Fruit fly (Drosophila melanogaster) whole organism, prepupa: ENCODE results near the gene squ.
A peak's percentile ranks its signal among the peaks of the same experiment; 100 is the strongest.

Source experiments
- Blimp-1 ChIP-seq: fragments of 200-800 bp; sonication (Bioruptor generic); optimal IDR thresholded peaks from 3 replicates; lab custom pipeline; 2017; ENCODE audit warnings: missing biosample characterization, missing genetic modification characterization, mild to moderate bottlenecking, moderate library complexity, missing genetic modification reagents
- CG10631 ChIP-seq: fragments of 200-800 bp; sonication (Bioruptor generic); optimal IDR thresholded peaks from 2 replicates; lab custom pipeline; 2016; ENCODE audit warnings: missing biosample characterization, missing genetic modification characterization
- CG10669 ChIP-seq: fragments of 200-800 bp; sonication (Bioruptor generic); optimal IDR thresholded peaks from 3 replicates; lab custom pipeline; 2018; ENCODE audit warnings: missing biosample characterization, mild to moderate bottlenecking, missing genetic modification characterization, moderate library complexity
- CG11294 ChIP-seq: fragments of 200-800 bp; sonication (Bioruptor generic); IDR thresholded peaks from 2 replicates; pipeline ENCODE4 v1.3.6; 2022; ENCODE audit warnings: missing biosample characterization, missing genetic modification characterization
- CG11762 ChIP-seq: fragments of 200-800 bp; sonication (Bioruptor generic); optimal IDR thresholded peaks from 3 replicates; lab custom pipeline; 2016; ENCODE audit warnings: missing biosample characterization, missing genetic modification characterization; ENCODE audit not compliant: insufficient read depth
- CG11902 ChIP-seq: fragments of 200-800 bp; sonication (Bioruptor generic); optimal IDR thresholded peaks from 3 replicates; lab custom pipeline; 2016; ENCODE audit warnings: missing biosample characterization, missing genetic modification characterization
- CG15336 ChIP-seq: fragments of 200-800 bp; sonication (Bioruptor generic); IDR thresholded peaks from 2 replicates; pipeline ENCODE4 v1.3.6; 2022; ENCODE audit warnings: missing biosample characterization, missing genetic modification characterization
- CG1621 ChIP-seq: fragments of 200-800 bp; sonication (Bioruptor generic); optimal IDR thresholded peaks from 3 replicates; lab custom pipeline; 2018; ENCODE audit warnings: missing biosample characterization, mild to moderate bottlenecking, missing genetic modification characterization
- CG16779 ChIP-seq: fragments of 200-800 bp; sonication (Bioruptor generic); optimal IDR thresholded peaks from 3 replicates; lab custom pipeline; 2017; ENCODE audit warnings: missing biosample characterization, mild to moderate bottlenecking, missing genetic modification characterization
- CG3032 ChIP-seq: fragments of 200-800 bp; optimal IDR thresholded peaks from 2 replicates; lab custom pipeline; 2019; ENCODE audit warnings: missing biosample characterization, mild to moderate bottlenecking, missing genetic modification characterization, moderate library complexity
- CG32006 ChIP-seq: fragments of 200-800 bp; sonication (Bioruptor generic); optimal IDR thresholded peaks from 3 replicates; lab custom pipeline; 2017; ENCODE audit warnings: missing biosample characterization, mild to moderate bottlenecking, missing genetic modification characterization
- CG34406 ChIP-seq: fragments of 200-800 bp; sonication (Bioruptor generic); optimal IDR thresholded peaks from 3 replicates; lab custom pipeline; 2016; ENCODE audit warnings: missing biosample characterization, missing genetic modification characterization
- CG3919 ChIP-seq: fragments of 200-800 bp; sonication (Bioruptor generic); optimal IDR thresholded peaks from 3 replicates; lab custom pipeline; 2016; ENCODE audit warnings: missing biosample characterization, missing genetic modification characterization
- CG4318 ChIP-seq: fragments of 200-800 bp; sonication (Bioruptor generic); optimal IDR thresholded peaks from 3 replicates; lab custom pipeline; 2017; ENCODE audit warnings: missing biosample characterization, mild to moderate bottlenecking, missing genetic modification characterization
- CG6163 ChIP-seq: fragments of 200-800 bp; sonication (Bioruptor generic); IDR thresholded peaks from 3 replicates; pipeline ENCODE4 v1.3.6; 2022; ENCODE audit warnings: missing biosample characterization, missing genetic modification characterization
- CG6276 ChIP-seq: fragments of 200-800 bp; sonication (Bioruptor generic); optimal IDR thresholded peaks from 2 replicates; lab custom pipeline; 2017; ENCODE audit warnings: missing biosample characterization, mild to moderate bottlenecking, missing genetic modification characterization
- CG6808 ChIP-seq: fragments of 200-800 bp; sonication (Bioruptor generic); optimal IDR thresholded peaks from 3 replicates; lab custom pipeline; 2017; ENCODE audit warnings: missing biosample characterization, missing genetic modification characterization, mild to moderate bottlenecking, moderate library complexity, missing genetic modification reagents
- CG7368 ChIP-seq: fragments of 200-800 bp; sonication (Bioruptor generic); optimal IDR thresholded peaks from 3 replicates; lab custom pipeline; 2016; ENCODE audit warnings: missing biosample characterization, missing genetic modification characterization
- CG8119 ChIP-seq: fragments of 200-800 bp; sonication (Bioruptor generic); IDR thresholded peaks from 3 replicates; pipeline ENCODE4 v1.3.6; 2022; ENCODE audit warnings: missing biosample characterization, missing genetic modification characterization
- CG8319 ChIP-seq: fragments of 200-800 bp; sonication (Bioruptor generic); optimal IDR thresholded peaks from 3 replicates; lab custom pipeline; 2016; ENCODE audit warnings: missing biosample characterization, missing genetic modification characterization
- CG8632 ChIP-seq: fragments of 200-800 bp; sonication (Bioruptor generic); optimal IDR thresholded peaks from 3 replicates; lab custom pipeline; 2016; ENCODE audit warnings: missing biosample characterization, missing genetic modification characterization
- CG9139 ChIP-seq: fragments of 200-800 bp; sonication (Bioruptor generic); optimal IDR thresholded peaks from 3 replicates; lab custom pipeline; 2017; ENCODE audit warnings: missing biosample characterization, mild to moderate bottlenecking, missing genetic modification characterization
- Eip75B ChIP-seq: fragments of 200-800 bp; sonication (Bioruptor generic); optimal IDR thresholded peaks from 3 replicates; lab custom pipeline; 2016; ENCODE audit warnings: missing biosample characterization, missing genetic modification characterization
- Eip78C ChIP-seq: fragments of 200-800 bp; sonication (Bioruptor generic); peaks from one replicate; lab custom pipeline; 2016; ENCODE audit warnings: missing biosample characterization, missing genetic modification characterization
- Ets21C ChIP-seq: fragments of 200-800 bp; sonication (Bioruptor generic); optimal IDR thresholded peaks from 3 replicates; lab custom pipeline; 2016; ENCODE audit warnings: missing biosample characterization, missing genetic modification characterization
- Ets96B ChIP-seq: fragments of 200-800 bp; optimal IDR thresholded peaks from 2 replicates; lab custom pipeline; 2019; ENCODE audit warnings: missing biosample characterization, mild to moderate bottlenecking, missing genetic modification characterization, moderate library complexity
- Gug ChIP-seq: fragments of 200-800 bp; sonication (Bioruptor generic); IDR thresholded peaks from 2 replicates; pipeline ENCODE4 v1.3.6; 2022; ENCODE audit warnings: missing biosample characterization, missing genetic modification characterization
- Hr39 ChIP-seq: fragments of 200-800 bp; sonication (Bioruptor generic); optimal IDR thresholded peaks from 2 replicates; lab custom pipeline; 2016; ENCODE audit warnings: missing biosample characterization, missing genetic modification characterization
- Hr4 ChIP-seq: fragments of 200-800 bp; sonication (Bioruptor generic); optimal IDR thresholded peaks from 3 replicates; lab custom pipeline; 2016; ENCODE audit warnings: missing biosample characterization, missing genetic modification characterization
- Met ChIP-seq: fragments of 200-800 bp; sonication (Bioruptor generic); optimal IDR thresholded peaks from 3 replicates; lab custom pipeline; 2016; ENCODE audit warnings: missing biosample characterization, missing genetic modification characterization
- OdsH ChIP-seq: fragments of 200-800 bp; sonication (Bioruptor generic); optimal IDR thresholded peaks from 3 replicates; lab custom pipeline; 2016; ENCODE audit warnings: missing biosample characterization, missing genetic modification characterization
- Smox ChIP-seq: fragments of 200-800 bp; sonication (Bioruptor generic); optimal IDR thresholded peaks from 3 replicates; lab custom pipeline; 2016; ENCODE audit warnings: missing biosample characterization, missing genetic modification characterization
- Sox102F ChIP-seq: fragments of 200-800 bp; sonication (Bioruptor generic); optimal IDR thresholded peaks from 2 replicates; lab custom pipeline; 2016; ENCODE audit warnings: missing biosample characterization, mild to moderate bottlenecking, missing genetic modification characterization
- Sox14 ChIP-seq: fragments of 200-800 bp; sonication (Bioruptor generic); optimal IDR thresholded peaks from 3 replicates; lab custom pipeline; 2016; ENCODE audit warnings: missing biosample characterization, missing genetic modification characterization
- Sox15 ChIP-seq: fragments of 200-800 bp; sonication (Bioruptor generic); optimal IDR thresholded peaks from 3 replicates; lab custom pipeline; 2016; ENCODE audit warnings: missing biosample characterization, missing genetic modification characterization
- achi ChIP-seq: fragments of 200-800 bp; sonication (Bioruptor generic); optimal IDR thresholded peaks from 3 replicates; lab custom pipeline; 2016; ENCODE audit warnings: missing biosample characterization, missing genetic modification characterization
- acj6 ChIP-seq: fragments of 200-800 bp; sonication (Bioruptor generic); optimal IDR thresholded peaks from 3 replicates; lab custom pipeline; 2016; ENCODE audit warnings: missing biosample characterization, missing genetic modification characterization
- cyc ChIP-seq: fragments of 200-800 bp; sonication (Bioruptor generic); optimal IDR thresholded peaks from 3 replicates; lab custom pipeline; 2016; ENCODE audit warnings: missing biosample characterization, missing genetic modification characterization
- dac ChIP-seq: fragments of 200-800 bp; sonication (Bioruptor generic); optimal IDR thresholded peaks from 2 replicates; lab custom pipeline; 2017; ENCODE audit warnings: missing biosample characterization, mild to moderate bottlenecking, missing genetic modification characterization
- dsx ChIP-seq: fragments of 200-800 bp; optimal IDR thresholded peaks from 3 replicates; lab custom pipeline; 2019; ENCODE audit warnings: missing biosample characterization, mild to moderate bottlenecking, missing genetic modification characterization, moderate library complexity; ENCODE audit not compliant: poor library complexity, severe bottlenecking
- eg ChIP-seq: fragments of 200-800 bp; sonication (Bioruptor generic); IDR thresholded peaks from 3 replicates; pipeline ENCODE4 v1.3.6; 2022; ENCODE audit warnings: missing biosample characterization, missing genetic modification characterization
- esn ChIP-seq: fragments of 200-800 bp; sonication (Bioruptor generic); optimal IDR thresholded peaks from 2 replicates; lab custom pipeline; 2016; ENCODE audit warnings: missing biosample characterization, mild to moderate bottlenecking, missing genetic modification characterization, moderate library complexity
- fd85E ChIP-seq: fragments of 200-800 bp; sonication (Bioruptor generic); optimal IDR thresholded peaks from 3 replicates; lab custom pipeline; 2016; ENCODE audit warnings: missing biosample characterization, missing genetic modification characterization
- lz ChIP-seq: fragments of 200-800 bp; sonication (Bioruptor generic); optimal IDR thresholded peaks from 3 replicates; lab custom pipeline; 2016; ENCODE audit warnings: missing biosample characterization, missing genetic modification characterization
- net ChIP-seq: fragments of 200-800 bp; sonication (Bioruptor generic); optimal IDR thresholded peaks from 3 replicates; lab custom pipeline; 2016; ENCODE audit warnings: missing biosample characterization, missing genetic modification characterization
- pdm3 ChIP-seq: fragments of 200-800 bp; sonication (Bioruptor generic); optimal IDR thresholded peaks from 3 replicates; lab custom pipeline; 2016; ENCODE audit warnings: missing biosample characterization, missing genetic modification characterization
- salr ChIP-seq, 2 experiments: fragments of 200-800 bp; sonication (Bioruptor generic); optimal IDR thresholded peaks; 3 replicates each; lab custom pipeline; 2016 to 2018; ENCODE audit warnings: missing biosample characterization in 2 of 2, missing genetic modification characterization in 2 of 2, mild to moderate bottlenecking in 1 of 2
- svp ChIP-seq: fragments of 200-800 bp; sonication (Bioruptor generic); peaks from one replicate; lab custom pipeline; 2016; ENCODE audit warnings: missing biosample characterization, missing genetic modification characterization
- topi ChIP-seq: fragments of 200-800 bp; sonication (Bioruptor generic); optimal IDR thresholded peaks from 3 replicates; lab custom pipeline; 2016; ENCODE audit warnings: missing biosample characterization, missing genetic modification characterization
- vri ChIP-seq: fragments of 200-800 bp; sonication (Bioruptor generic); optimal IDR thresholded peaks from 3 replicates; lab custom pipeline; 2016; ENCODE audit warnings: missing biosample characterization, mild to moderate bottlenecking, missing genetic modification characterization

Gene squ

dm6 chr2L:16715841-16716701 is 36.2 kb downstream of the squ start, which contains the start of the genes Cyt-c-d and CG31808:
Gene Cyt-c-d, plus strand, starts transcription at chr2L:16715891.
Gene CG31808, minus strand, starts transcription at chr2L:16716195.
- TF ChIP-seq CG11762 = peak; percentile 95
- peak; percentile 99 for TF ChIP-seq CG32006 (GFP tag; lab: Kevin White, UChicago)
- TF ChIP-seq Blimp-1 = peak; percentile 85
- TF ChIP-seq Sox14 (GFP tag; lab: Kevin White, UChicago) = peak; percentile 97
- TF ChIP-seq fd85E (GFP tag; lab: Kevin White, UChicago) = peak; percentile 93
- TF ChIP-seq lz = peak; percentile 97
- TF ChIP-seq CG7368 (GFP tag; lab: Kevin White, UChicago) = peak; percentile 95
- peak; percentile 97 for TF ChIP-seq achi (GFP tag; lab: Kevin White, UChicago)
- TF ChIP-seq CG15336 (GFP tag; lab: Robert Waterston, UW) = peak; percentile 100
- TF ChIP-seq eg = peak; percentile 99
- peak; percentile 95 for TF ChIP-seq CG8632
- peak; percentile 98 for TF ChIP-seq OdsH (GFP tag; lab: Kevin White, UChicago)
- peak; percentile 98 for TF ChIP-seq net
- TF ChIP-seq CG10669 = peak; percentile 94
- peak; percentile 99 for TF ChIP-seq dac (GFP tag; lab: Kevin White, UChicago)
- TF ChIP-seq CG10631 (GFP tag; lab: Kevin White, UChicago) = peak; percentile 97
- peak; percentile 94 for TF ChIP-seq Ets96B
- TF ChIP-seq Ets21C (GFP tag; lab: Kevin White, UChicago) = peak; percentile 93
- TF ChIP-seq pdm3 = peak; percentile 98
- peak; percentile 82 to 98 for TF ChIP-seq salr (GFP tag; optimal IDR thresholded peaks at IDR 0.05; lab: Kevin White, UChicago)
- TF ChIP-seq acj6 (GFP tag; lab: Kevin White, UChicago) = peak; percentile 98
- peak; percentile 97 for TF ChIP-seq cyc
- peak; percentile 89 for TF ChIP-seq Sox15 (GFP tag; lab: Kevin White, UChicago)
- peak; percentile 97 for TF ChIP-seq Gug (GFP tag; lab: Robert Waterston, UW)
- peak; percentile 95 for TF ChIP-seq CG16779 (tag; lab: Kevin White, UChicago)
- peak; percentile 96 for TF ChIP-seq CG34406 (GFP tag; lab: Kevin White, UChicago)
- TF ChIP-seq CG3032 = peak; percentile 94
- peak; percentile 90 for TF ChIP-seq CG11902 (GFP tag; lab: Kevin White, UChicago)
- TF ChIP-seq Hr4 (GFP tag; lab: Kevin White, UChicago) = peak; percentile 99
- TF ChIP-seq svp (GFP tag; lab: Kevin White, UChicago) = peak; percentile 98
- TF ChIP-seq CG3919 (GFP tag; lab: Kevin White, UChicago) = peak; percentile 99
- peak; percentile 98 for TF ChIP-seq CG4318 (GFP tag; lab: Kevin White, UChicago)
- peak; percentile 84 for TF ChIP-seq CG9139 (GFP tag; lab: Kevin White, UChicago)
- TF ChIP-seq Eip75B (GFP tag; lab: Kevin White, UChicago) = peak; percentile 96
- TF ChIP-seq Eip78C = peak; percentile 100
- peak; percentile 88 for TF ChIP-seq CG8319 (GFP tag; lab: Kevin White, UChicago)
- TF ChIP-seq esn (GFP tag; lab: Kevin White, UChicago) = peak; percentile 98
- peak; percentile 92 for TF ChIP-seq CG6808
- peak; percentile 97 for TF ChIP-seq CG11294 (GFP tag; lab: Robert Waterston, UW)
- peak; percentile 92 for TF ChIP-seq CG1621 (tag; lab: Kevin White, UChicago)
- peak; percentile 97 for TF ChIP-seq topi (GFP tag; lab: Kevin White, UChicago)
- peak; percentile 94 for TF ChIP-seq Hr39
- peak; percentile 98 for TF ChIP-seq Met (GFP tag; lab: Kevin White, UChicago)
- peak; percentile 97 for TF ChIP-seq Sox102F (GFP tag; lab: Kevin White, UChicago)
- peak; percentile 96 for TF ChIP-seq Smox (GFP tag; lab: Kevin White, UChicago)
- peak; percentile 95 for TF ChIP-seq vri
- TF ChIP-seq CG6276 (GFP tag; lab: Kevin White, UChicago) = peak; percentile 99
- TF ChIP-seq dsx (GFP tag; lab: Kevin White, UChicago) = peak; percentile 93
- TF ChIP-seq CG6163 = peak; percentile 99
- peak; percentile 99 for TF ChIP-seq CG8119 (GFP tag; lab: Robert Waterston, UW)
